Worm (Caenorhabditis elegans) whole organism, early embryonic: Measurements from ENCODE around the gene fbxb-74.

Experiments
- ama-1 ChIP-seq: fragments of 150-350 bp; optimal IDR thresholded peaks from 2 replicates; lab custom pipeline; 2014
- flt-1 ChIP-seq: fragments of 200-800 bp; sonication (Bioruptor generic); IDR thresholded peaks from 2 replicates; pipeline ENCODE4 v1.3.6; 2022; ENCODE audit warnings: missing genetic modification characterization, missing compliant biosample characterization
- pes-1 ChIP-seq: fragments of 200-800 bp; sonication (Bioruptor generic); IDR thresholded peaks from 2 replicates; pipeline ENCODE4 v1.3.6; 2022; ENCODE audit warnings: missing genetic modification reagents, missing genetic modification characterization, missing compliant biosample characterization
- sea-1 ChIP-seq: fragments of 200-800 bp; sonication (Bioruptor generic); conservative IDR thresholded peaks from 2 replicates; pipeline ENCODE4 v1.3.6; 2022; ENCODE audit warnings: missing genetic modification characterization, missing compliant biosample characterization
- tbx-11 ChIP-seq: fragments of 200-800 bp; sonication (Bioruptor generic); IDR thresholded peaks from 2 replicates; pipeline ENCODE4 v1.3.6; 2022; ENCODE audit warnings: missing genetic modification characterization, missing compliant biosample characterization

DNA sequence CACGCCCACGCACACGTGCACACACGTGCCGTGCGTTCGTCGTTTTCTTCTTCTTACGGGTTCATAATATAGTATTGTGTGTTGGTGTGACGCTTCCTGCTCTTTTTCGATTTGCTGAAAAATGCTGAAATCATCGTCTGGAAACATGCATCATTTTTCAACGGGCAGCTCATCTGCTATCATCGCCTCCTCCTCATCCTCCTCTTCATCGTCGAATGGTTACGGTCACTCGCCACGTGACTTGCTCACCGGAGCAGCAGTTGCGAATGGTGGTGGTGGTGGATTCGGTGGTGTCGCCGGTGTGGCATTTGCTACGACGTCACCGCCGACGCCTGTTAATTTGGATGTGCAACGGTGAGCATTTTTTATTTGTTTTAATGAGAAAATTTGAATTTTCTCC lies 30.4 kb downstream of the fbxb-74 start:
- TF ChIP-seq pes-1 (GFP tag; lab: Robert Waterston, UW) (no peak), tbx-11 (GFP tag; lab: Robert Waterston, UW) (no peak), ama-1 (lab: Kevin White, UChicago) (no peak), flt-1 (GFP tag; lab: Robert Waterston, UW) (no peak), sea-1 (GFP tag; lab: Robert Waterston, UW) (no peak)
